Worm (Caenorhabditis elegans) whole organism, L3 larva: ENCODE data around the gene F45E1.1.

Experiments
- jun-1 ChIP-seq: fragments of 150-350 bp; optimal IDR thresholded peaks from 2 replicates; lab custom pipeline; 2014; ENCODE audit warnings: missing biosample characterization, missing genetic modification reagents, missing genetic modification characterization
- nhr-76 ChIP-seq: fragments of 150-350 bp; sonication (generic microtip); optimal IDR thresholded peaks from 5 replicates; lab custom pipeline; 2014; ENCODE audit warnings: missing biosample characterization, missing genetic modification characterization
- nhr-77 ChIP-seq: fragments of 150-350 bp; optimal IDR thresholded peaks from 2 replicates; lab custom pipeline; 2014; ENCODE audit warnings: missing biosample characterization, missing genetic modification characterization
- skn-1 ChIP-seq: fragments of 150-350 bp; optimal IDR thresholded peaks from 2 replicates; lab custom pipeline; 2014; ENCODE audit warnings: missing biosample characterization, missing genetic modification characterization
- unc-39 ChIP-seq: sonication (generic microtip); optimal IDR thresholded peaks from 4 replicates; lab custom pipeline; 2017; ENCODE audit warnings: missing biosample characterization, missing genetic modification characterization

ce11 chrX:7958203-7958602, 45.3 kb upstream of the F45E1.1 start, which contains the start of gene sfxn-2:
- TF ChIP-seq nhr-76 (tag; lab: Kevin White, UChicago) (no peak), skn-1 (tag; lab: Kevin White, UChicago) (no peak), jun-1 (tag; lab: Kevin White, UChicago) (no peak), unc-39 (no peak), nhr-77 (tag; lab: Kevin White, UChicago) (no peak)
